Worm (Caenorhabditis elegans) whole organism, L4 larva: ENCODE measurements around the gene twk-31.

Experiments used
- ZK337.2 ChIP-seq: fragments of 200-800 bp; sonication (Bioruptor generic); IDR thresholded peaks from 2 replicates; pipeline ENCODE4 v1.3.6; 2022; ENCODE audit warnings: missing genetic modification reagents, missing genetic modification characterization, missing compliant biosample characterization
- aly-2 ChIP-seq: sonication (generic microtip); optimal IDR thresholded peaks from 2 replicates; lab custom pipeline; 2018; ENCODE audit warnings: missing biosample characterization, missing genetic modification characterization
- ama-1 ChIP-seq: fragments of 150-350 bp; optimal IDR thresholded peaks from 2 replicates; lab custom pipeline; 2014; ENCODE audit warnings: inconsistent platforms, mixed read lengths
- mep-1 ChIP-seq: fragments of 150-350 bp; sonication (generic microtip); optimal IDR thresholded peaks from 3 replicates; lab custom pipeline; 2014; ENCODE audit warnings: missing biosample characterization, missing genetic modification characterization
- nhr-11 ChIP-seq: fragments of 150-350 bp; optimal IDR thresholded peaks from 2 replicates; lab custom pipeline; 2014; ENCODE audit warnings: missing biosample characterization, missing genetic modification characterization
- nhr-25 ChIP-seq: sonication (generic microtip); optimal IDR thresholded peaks from 2 replicates; lab custom pipeline; 2017; ENCODE audit warnings: missing genetic modification characterization, mild to moderate bottlenecking, missing compliant biosample characterization, antibody characterized with exemption, moderate library complexity, borderline replicate concordance; ENCODE audit not compliant: insufficient read depth
- spr-1 ChIP-seq: sonication (generic microtip); optimal IDR thresholded peaks from 2 replicates; lab custom pipeline; 2016; ENCODE audit warnings: mild to moderate bottlenecking, missing genetic modification characterization, missing compliant biosample characterization
- tra-1 ChIP-seq: fragments of 200-800 bp; sonication (Bioruptor generic); IDR thresholded peaks from 2 replicates; pipeline ENCODE4 v1.3.6; 2022; ENCODE audit warnings: missing genetic modification reagents, missing genetic modification characterization, missing compliant biosample characterization
- zip-11 ChIP-seq: fragments of 200-800 bp; sonication (Bioruptor generic); IDR thresholded peaks from 2 replicates; pipeline ENCODE4 v1.3.6; 2022; ENCODE audit warnings: missing genetic modification characterization, missing compliant biosample characterization

- TF ChIP-seq nhr-11 (tag; lab: Kevin White, UChicago), result no peak
- no peak for TF ChIP-seq mep-1 (tag; lab: Kevin White, UChicago)
- TF ChIP-seq tra-1 (GFP tag; lab: Robert Waterston, UW), result no peak
- TF ChIP-seq nhr-25, result no peak
- no peak for TF ChIP-seq zip-11 (GFP tag; lab: Robert Waterston, UW)
- no peak for TF ChIP-seq ama-1 (lab: Kevin White, UChicago)
- TF ChIP-seq aly-2 (tag; lab: Kevin White, UChicago), result no peak
- TF ChIP-seq spr-1 (tag; lab: Kevin White, UChicago), result no peak
- no peak for TF ChIP-seq ZK337.2 (GFP tag; lab: Robert Waterston, UW)
Measured at ce11 chrIII:11446826-11447225, 36.3 kb downstream of the twk-31 start.
